Worm (Caenorhabditis elegans) whole organism, L2 larva: ENCODE data around the gene R12B2.2.

Experiments
- C34F6.9 ChIP-seq: fragments of 150-350 bp; optimal IDR thresholded peaks from 2 replicates; lab custom pipeline; 2014; ENCODE audit warnings: missing biosample characterization, missing genetic modification characterization
- F13H6.1 ChIP-seq: sonication (generic microtip); optimal IDR thresholded peaks from 2 replicates; lab custom pipeline; 2016; ENCODE audit warnings: missing genetic modification characterization, missing compliant biosample characterization
- R02D3.7 ChIP-seq: fragments of 150-350 bp; optimal IDR thresholded peaks from 2 replicates; lab custom pipeline; 2014; ENCODE audit warnings: missing biosample characterization, missing genetic modification characterization
- Y55F3AM.14 ChIP-seq: fragments of 200-800 bp; sonication (Bioruptor generic); optimal IDR thresholded peaks from 2 replicates; lab custom pipeline; 2018; ENCODE audit warnings: mild to moderate bottlenecking, missing genetic modification characterization, missing compliant biosample characterization
- alr-1 ChIP-seq: fragments of 150-350 bp; optimal IDR thresholded peaks from 2 replicates; lab custom pipeline; 2014; ENCODE audit warnings: missing biosample characterization, missing genetic modification characterization
- ama-1 ChIP-seq: fragments of 150-350 bp; optimal IDR thresholded peaks from 2 replicates; lab custom pipeline; 2018; ENCODE audit warnings: inconsistent platforms
- blmp-1 ChIP-seq: sonication (generic microtip); optimal IDR thresholded peaks from 2 replicates; lab custom pipeline; 2017; ENCODE audit warnings: missing genetic modification characterization, mild to moderate bottlenecking, missing compliant biosample characterization, antibody characterized with exemption, moderate library complexity; ENCODE audit not compliant: insufficient read depth
- ceh-16 ChIP-seq: fragments of 150-350 bp; optimal IDR thresholded peaks from 2 replicates; lab custom pipeline; 2014; ENCODE audit warnings: missing biosample characterization, missing genetic modification characterization
- crh-2 ChIP-seq: sonication (generic microtip); optimal IDR thresholded peaks from 2 replicates; lab custom pipeline; 2017; ENCODE audit warnings: missing biosample characterization, missing genetic modification characterization
- dmd-4 ChIP-seq: sonication (generic microtip); optimal IDR thresholded peaks from 2 replicates; lab custom pipeline; 2017; ENCODE audit warnings: missing biosample characterization, missing genetic modification characterization
- egl-27 ChIP-seq: sonication (generic microtip); optimal IDR thresholded peaks from 3 replicates; lab custom pipeline; 2017; ENCODE audit warnings: missing biosample characterization, missing genetic modification reagents, missing genetic modification characterization
- elt-3 ChIP-seq: sonication (generic microtip); optimal IDR thresholded peaks from 2 replicates; lab custom pipeline; 2017; ENCODE audit warnings: missing biosample characterization, missing genetic modification characterization
- gmeb-1 ChIP-seq: fragments of 150-350 bp; optimal IDR thresholded peaks from 2 replicates; lab custom pipeline; 2014; ENCODE audit warnings: missing biosample characterization, missing genetic modification characterization
- lin-11 ChIP-seq: fragments of 150-350 bp; sonication (generic microtip); optimal IDR thresholded peaks from 2 replicates; lab custom pipeline; 2014; ENCODE audit warnings: missing biosample characterization, missing genetic modification characterization, inconsistent platforms, mixed read lengths
- lin-13 ChIP-seq: fragments of 150-350 bp; optimal IDR thresholded peaks from 2 replicates; lab custom pipeline; 2014; ENCODE audit warnings: missing biosample characterization, missing genetic modification reagents, missing genetic modification characterization
- lsy-2 ChIP-seq, 2 experiments: fragments of 150-350 bp in 1 of 2; sonication (generic microtip) in 1 of 2; optimal IDR thresholded peaks; 2 replicates each; lab custom pipeline; 2014 to 2017; ENCODE audit warnings: missing biosample characterization in 2 of 2, missing genetic modification characterization in 2 of 2
- mab-5 ChIP-seq: fragments of 150-350 bp; optimal IDR thresholded peaks from 2 replicates; lab custom pipeline; 2014; ENCODE audit warnings: missing biosample characterization, missing genetic modification characterization
- mdl-1 ChIP-seq, 2 experiments: fragments of 150-350 bp in 1 of 2; sonication (generic microtip) in 1 of 2; optimal IDR thresholded peaks; 2 replicates each; lab custom pipeline; 2017; ENCODE audit warnings: missing biosample characterization in 2 of 2, missing genetic modification characterization in 2 of 2
- nhr-10 ChIP-seq: sonication (generic microtip); optimal IDR thresholded peaks from 2 replicates; lab custom pipeline; 2017; ENCODE audit warnings: missing biosample characterization, missing genetic modification characterization
- nhr-12 ChIP-seq: fragments of 150-350 bp; optimal IDR thresholded peaks from 2 replicates; lab custom pipeline; 2014; ENCODE audit warnings: missing biosample characterization, missing genetic modification characterization
- nhr-129 ChIP-seq: fragments of 150-350 bp; optimal IDR thresholded peaks from 2 replicates; lab custom pipeline; 2014; ENCODE audit warnings: missing biosample characterization, missing genetic modification characterization
- nhr-21 ChIP-seq: fragments of 150-350 bp; optimal IDR thresholded peaks from 2 replicates; lab custom pipeline; 2014; ENCODE audit warnings: missing biosample characterization, missing genetic modification characterization
- nhr-6 ChIP-seq: fragments of 150-350 bp; optimal IDR thresholded peaks from 2 replicates; lab custom pipeline; 2014; ENCODE audit warnings: missing biosample characterization, missing genetic modification characterization
- nhr-77 ChIP-seq: fragments of 150-350 bp; optimal IDR thresholded peaks from 2 replicates; lab custom pipeline; 2014; ENCODE audit warnings: missing biosample characterization, missing genetic modification characterization
- peb-1 ChIP-seq: fragments of 150-350 bp; optimal IDR thresholded peaks from 2 replicates; lab custom pipeline; 2014; ENCODE audit warnings: missing biosample characterization, missing genetic modification characterization
- sem-4 ChIP-seq: fragments of 150-350 bp; optimal IDR thresholded peaks from 2 replicates; lab custom pipeline; 2014; ENCODE audit warnings: missing biosample characterization, missing genetic modification reagents, missing genetic modification characterization
- skn-1 ChIP-seq: sonication (generic microtip); optimal IDR thresholded peaks from 2 replicates; lab custom pipeline; 2017; ENCODE audit warnings: missing biosample characterization, missing genetic modification characterization
- sma-9 ChIP-seq, 2 experiments: fragments of 150-350 bp in 1 of 2; sonication (generic microtip) in 1 of 2; optimal IDR thresholded peaks; 2 replicates each; lab custom pipeline; 2014 to 2016; ENCODE audit warnings: missing genetic modification characterization in 2 of 2, mild to moderate bottlenecking in 1 of 2, missing biosample characterization in 1 of 2, missing compliant biosample characterization in 1 of 2, missing genetic modification reagents in 1 of 2, moderate library complexity in 1 of 2
- unc-55 ChIP-seq: fragments of 150-350 bp; sonication (generic microtip); optimal IDR thresholded peaks from 3 replicates; lab custom pipeline; 2014; ENCODE audit warnings: missing biosample characterization, missing genetic modification reagents, missing genetic modification characterization
- unc-62 ChIP-seq: fragments of 150-350 bp; optimal IDR thresholded peaks from 2 replicates; lab custom pipeline; 2014; ENCODE audit warnings: missing biosample characterization, missing genetic modification reagents, missing genetic modification characterization
- zag-1 ChIP-seq: fragments of 150-350 bp; optimal IDR thresholded peaks from 2 replicates; lab custom pipeline; 2014; ENCODE audit warnings: missing biosample characterization, missing genetic modification characterization
- ztf-1 ChIP-seq: fragments of 200-800 bp; sonication (Bioruptor generic); conservative IDR thresholded peaks from 2 replicates; pipeline ENCODE4 v1.3.6; 2022; ENCODE audit warnings: missing genetic modification characterization, missing compliant biosample characterization
- ztf-11 ChIP-seq: sonication (generic microtip); optimal IDR thresholded peaks from 2 replicates; lab custom pipeline; 2017; ENCODE audit warnings: missing biosample characterization, missing genetic modification characterization
- ztf-4 ChIP-seq: fragments of 150-350 bp; optimal IDR thresholded peaks from 2 replicates; lab custom pipeline; 2014; ENCODE audit warnings: missing biosample characterization, missing genetic modification characterization

Gene R12B2.2

ce11 chrIII:5841676-5842075 lies 34.9 kb downstream of the R12B2.2 start (continued):
- peak; percentile 37 for TF ChIP-seq sem-4 (tag; lab: Kevin White, UChicago)
- no peak for TF ChIP-seq nhr-77 (tag; lab: Kevin White, UChicago)
- peak; percentile 32 for TF ChIP-seq gmeb-1 (tag; lab: Kevin White, UChicago)
- TF ChIP-seq dmd-4 (tag; lab: Kevin White, UChicago), result no peak
- no peak for TF ChIP-seq ztf-11 (tag; lab: Kevin White, UChicago)
- no peak for TF ChIP-seq alr-1 (tag; lab: Kevin White, UChicago)
- no peak for TF ChIP-seq unc-62 (GFP tag; lab: Kevin White, UChicago)
- TF ChIP-seq ceh-16, result no peak

ce11 chrIII:5842920-5843319 lies 36.1 kb downstream of the R12B2.2 start:
- TF ChIP-seq ceh-16 (no peak), lsy-2 (tag; optimal IDR thresholded peaks at IDR 0.05; lab: Kevin White, UChicago) (no peak), unc-55 (GFP tag; lab: Kevin White, UChicago) (peak; percentile 47), C34F6.9 (tag; lab: Kevin White, UChicago) (peak; percentile 37), unc-62 (GFP tag; lab: Kevin White, UChicago) (no peak)

DNA sequence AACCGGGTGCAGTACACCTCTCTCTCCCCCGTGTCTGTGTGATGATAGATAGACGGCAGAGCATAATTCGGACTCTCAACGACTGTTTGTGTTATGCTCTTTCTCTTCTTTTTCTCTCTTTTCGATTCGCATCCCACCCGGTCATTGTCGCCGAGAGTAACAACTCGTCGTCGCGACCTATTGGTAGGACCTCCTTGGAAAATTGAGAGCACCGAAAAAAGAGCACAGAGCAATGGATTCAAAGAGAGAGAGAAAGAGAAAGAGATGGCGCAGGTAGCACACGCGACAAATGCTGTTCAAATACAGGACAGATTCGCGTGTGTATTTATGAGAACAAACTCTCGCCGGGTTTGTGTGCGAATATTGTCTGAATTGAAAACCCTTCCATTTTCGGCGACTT lies 36.8 kb downstream of the R12B2.2 start:
- TF ChIP-seq nhr-129 (tag; lab: Kevin White, UChicago) (peak; percentile 70), lsy-2 (tag; optimal IDR thresholded peaks at IDR 0.05; lab: Kevin White, UChicago) (peak in 1 of 2 experiments; percentile 8), F13H6.1 (peak; percentile 62), nhr-21 (tag; lab: Kevin White, UChicago) (no peak), mdl-1 (tag; optimal IDR thresholded peaks at IDR 0.05; lab: Kevin White, UChicago) (peak in 1 of 2 experiments; percentile 18)

- TF ChIP-seq elt-3 (no peak), ztf-4 (tag; lab: Kevin White, UChicago) (peak; percentile 61), ztf-11 (tag; lab: Kevin White, UChicago) (no peak), nhr-12 (no peak), blmp-1 (tag; lab: Kevin White, UChicago) (no peak), dmd-4 (tag; lab: Kevin White, UChicago) (no peak), nhr-6 (peak; percentile 41), ceh-16 (no peak), lsy-2 (tag; optimal IDR thresholded peaks at IDR 0.05; lab: Kevin White, UChicago) (peak; percentile 2 to 77), F13H6.1 (peak; percentile 76), unc-55 (GFP tag; lab: Kevin White, UChicago) (peak; percentile 94), crh-2 (tag; lab: Kevin White, UChicago) (peak; percentile 82), ztf-1 (GFP tag; lab: Robert Waterston, UW) (no peak), nhr-77 (tag; lab: Kevin White, UChicago) (no peak), R02D3.7 (tag; lab: Kevin White, UChicago) (no peak), mdl-1 (tag; optimal IDR thresholded peaks at IDR 0.05; lab: Kevin White, UChicago) (peak; percentile 89 to 95), sma-9 (GFP tag; optimal IDR thresholded peaks at IDR 0.05; lab: Kevin White, UChicago) (peak; percentile 72), sma-9 (tag; optimal IDR thresholded peaks at IDR 0.05; lab: Kevin White, UChicago) (no peak), ama-1 (no peak), nhr-21 (tag; lab: Kevin White, UChicago) (no peak), skn-1 (tag; lab: Kevin White, UChicago) (no peak), sem-4 (tag; lab: Kevin White, UChicago) (peak; percentile 28), lin-13 (GFP tag; lab: Kevin White, UChicago) (peak; percentile 58), Y55F3AM.14 (peak; percentile 71), zag-1 (tag; lab: Kevin White, UChicago) (peak; percentile 94), lin-11 (tag; lab: Kevin White, UChicago) (peak; percentile 34), mab-5 (no peak), unc-62 (GFP tag; lab: Kevin White, UChicago) (no peak), nhr-10 (tag; lab: Kevin White, UChicago) (no peak), peb-1 (tag; lab: Kevin White, UChicago) (no peak), egl-27 (tag; lab: Kevin White, UChicago) (peak; percentile 85), C34F6.9 (tag; lab: Kevin White, UChicago) (peak; percentile 83), nhr-129 (tag; lab: Kevin White, UChicago) (peak; percentile 91)
These were observed 38.7 kb downstream of the R12B2.2 start for ce11 chrIII:5845483-5845882.
